Worm (Caenorhabditis elegans) whole organism, L2 larva: ENCODE measurements around the gene Y17G9A.3.

Source experiments
- R02D3.7 ChIP-seq: fragments of 150-350 bp; optimal IDR thresholded peaks from 2 replicates; lab custom pipeline; 2014; ENCODE audit warnings: missing biosample characterization, missing genetic modification characterization
- Y55F3AM.14 ChIP-seq: fragments of 200-800 bp; sonication (Bioruptor generic); optimal IDR thresholded peaks from 2 replicates; lab custom pipeline; 2018; ENCODE audit warnings: mild to moderate bottlenecking, missing genetic modification characterization, missing compliant biosample characterization
- ZK546.5 ChIP-seq: sonication (generic microtip); optimal IDR thresholded peaks from 2 replicates; lab custom pipeline; 2017; ENCODE audit warnings: missing biosample characterization, missing genetic modification characterization
- aly-2 ChIP-seq: fragments of 150-350 bp; optimal IDR thresholded peaks from 2 replicates; lab custom pipeline; 2014; ENCODE audit warnings: missing biosample characterization, missing genetic modification characterization
- ama-1 ChIP-seq: fragments of 150-350 bp; optimal IDR thresholded peaks from 2 replicates; lab custom pipeline; 2018; ENCODE audit warnings: inconsistent platforms
- blmp-1 ChIP-seq: sonication (generic microtip); optimal IDR thresholded peaks from 2 replicates; lab custom pipeline; 2017; ENCODE audit warnings: missing genetic modification characterization, mild to moderate bottlenecking, missing compliant biosample characterization, antibody characterized with exemption, moderate library complexity; ENCODE audit not compliant: insufficient read depth
- ceh-16 ChIP-seq: fragments of 150-350 bp; optimal IDR thresholded peaks from 2 replicates; lab custom pipeline; 2014; ENCODE audit warnings: missing biosample characterization, missing genetic modification characterization
- ceh-82 ChIP-seq: fragments of 150-350 bp; optimal IDR thresholded peaks from 2 replicates; lab custom pipeline; 2014; ENCODE audit warnings: missing biosample characterization, missing genetic modification characterization
- crh-2 ChIP-seq: sonication (generic microtip); optimal IDR thresholded peaks from 2 replicates; lab custom pipeline; 2017; ENCODE audit warnings: missing biosample characterization, missing genetic modification characterization
- dmd-4 ChIP-seq: sonication (generic microtip); optimal IDR thresholded peaks from 2 replicates; lab custom pipeline; 2017; ENCODE audit warnings: missing biosample characterization, missing genetic modification characterization
- egl-27 ChIP-seq: sonication (generic microtip); optimal IDR thresholded peaks from 3 replicates; lab custom pipeline; 2017; ENCODE audit warnings: missing biosample characterization, missing genetic modification reagents, missing genetic modification characterization
- elt-1 ChIP-seq: fragments of 150-350 bp; optimal IDR thresholded peaks from 2 replicates; lab custom pipeline; 2014; ENCODE audit warnings: missing biosample characterization, missing genetic modification characterization
- elt-3 ChIP-seq: sonication (generic microtip); optimal IDR thresholded peaks from 2 replicates; lab custom pipeline; 2017; ENCODE audit warnings: missing biosample characterization, missing genetic modification characterization
- fos-1 ChIP-seq: fragments of 150-350 bp; optimal IDR thresholded peaks from 2 replicates; lab custom pipeline; 2014; ENCODE audit warnings: missing biosample characterization, missing genetic modification characterization
- gmeb-1 ChIP-seq: fragments of 150-350 bp; optimal IDR thresholded peaks from 2 replicates; lab custom pipeline; 2014; ENCODE audit warnings: missing biosample characterization, missing genetic modification characterization
- lin-11 ChIP-seq: fragments of 150-350 bp; sonication (generic microtip); optimal IDR thresholded peaks from 2 replicates; lab custom pipeline; 2014; ENCODE audit warnings: missing biosample characterization, missing genetic modification characterization, inconsistent platforms, mixed read lengths
- lin-13 ChIP-seq: fragments of 150-350 bp; optimal IDR thresholded peaks from 2 replicates; lab custom pipeline; 2014; ENCODE audit warnings: missing biosample characterization, missing genetic modification reagents, missing genetic modification characterization
- lin-39 ChIP-seq: fragments of 150-350 bp; optimal IDR thresholded peaks from 2 replicates; lab custom pipeline; 2014; ENCODE audit warnings: missing biosample characterization, missing genetic modification reagents, missing genetic modification characterization
- lsy-2 ChIP-seq, 2 experiments: fragments of 150-350 bp in 1 of 2; sonication (generic microtip) in 1 of 2; optimal IDR thresholded peaks; 2 replicates each; lab custom pipeline; 2014 to 2017; ENCODE audit warnings: missing biosample characterization in 2 of 2, missing genetic modification characterization in 2 of 2
- mab-5 ChIP-seq: fragments of 150-350 bp; optimal IDR thresholded peaks from 2 replicates; lab custom pipeline; 2014; ENCODE audit warnings: missing biosample characterization, missing genetic modification characterization
- mbf-1 ChIP-seq: sonication (generic microtip); optimal IDR thresholded peaks from 2 replicates; lab custom pipeline; 2017; ENCODE audit warnings: missing biosample characterization, missing genetic modification characterization
- mdl-1 ChIP-seq, 2 experiments: fragments of 150-350 bp in 1 of 2; sonication (generic microtip) in 1 of 2; optimal IDR thresholded peaks; 2 replicates each; lab custom pipeline; 2017; ENCODE audit warnings: missing biosample characterization in 2 of 2, missing genetic modification characterization in 2 of 2
- nhr-10 ChIP-seq: sonication (generic microtip); optimal IDR thresholded peaks from 2 replicates; lab custom pipeline; 2017; ENCODE audit warnings: missing biosample characterization, missing genetic modification characterization
- nhr-11 ChIP-seq: fragments of 150-350 bp; optimal IDR thresholded peaks from 2 replicates; lab custom pipeline; 2014; ENCODE audit warnings: missing biosample characterization, missing genetic modification characterization
- nhr-12 ChIP-seq: fragments of 150-350 bp; optimal IDR thresholded peaks from 2 replicates; lab custom pipeline; 2014; ENCODE audit warnings: missing biosample characterization, missing genetic modification characterization
- nhr-129 ChIP-seq: fragments of 150-350 bp; optimal IDR thresholded peaks from 2 replicates; lab custom pipeline; 2014; ENCODE audit warnings: missing biosample characterization, missing genetic modification characterization
- nhr-21 ChIP-seq: fragments of 150-350 bp; optimal IDR thresholded peaks from 2 replicates; lab custom pipeline; 2014; ENCODE audit warnings: missing biosample characterization, missing genetic modification characterization
- nhr-23 ChIP-seq: fragments of 150-350 bp; optimal IDR thresholded peaks from 2 replicates; lab custom pipeline; 2014; ENCODE audit warnings: missing biosample characterization, missing genetic modification reagents, missing genetic modification characterization
- nhr-6 ChIP-seq: fragments of 150-350 bp; optimal IDR thresholded peaks from 2 replicates; lab custom pipeline; 2014; ENCODE audit warnings: missing biosample characterization, missing genetic modification characterization
- nhr-77 ChIP-seq: fragments of 150-350 bp; optimal IDR thresholded peaks from 2 replicates; lab custom pipeline; 2014; ENCODE audit warnings: missing biosample characterization, missing genetic modification characterization
- peb-1 ChIP-seq: fragments of 150-350 bp; optimal IDR thresholded peaks from 2 replicates; lab custom pipeline; 2014; ENCODE audit warnings: missing biosample characterization, missing genetic modification characterization
- sem-4 ChIP-seq: fragments of 150-350 bp; optimal IDR thresholded peaks from 2 replicates; lab custom pipeline; 2014; ENCODE audit warnings: missing biosample characterization, missing genetic modification reagents, missing genetic modification characterization
- skn-1 ChIP-seq: sonication (generic microtip); optimal IDR thresholded peaks from 2 replicates; lab custom pipeline; 2017; ENCODE audit warnings: missing biosample characterization, missing genetic modification characterization
- sma-3 ChIP-seq: sonication (generic microtip); optimal IDR thresholded peaks from 2 replicates; lab custom pipeline; 2016; ENCODE audit warnings: missing genetic modification reagents, missing genetic modification characterization, missing compliant biosample characterization
- sma-9 ChIP-seq, 2 experiments: fragments of 150-350 bp in 1 of 2; sonication (generic microtip) in 1 of 2; optimal IDR thresholded peaks; 2 replicates each; lab custom pipeline; 2014 to 2016; ENCODE audit warnings: missing genetic modification characterization in 2 of 2, mild to moderate bottlenecking in 1 of 2, missing biosample characterization in 1 of 2, missing compliant biosample characterization in 1 of 2, missing genetic modification reagents in 1 of 2, moderate library complexity in 1 of 2
- snpc-4 ChIP-seq: fragments of 150-350 bp; optimal IDR thresholded peaks from 2 replicates; lab custom pipeline; 2014; ENCODE audit warnings: missing biosample characterization, missing genetic modification characterization
- unc-39 ChIP-seq: fragments of 150-350 bp; optimal IDR thresholded peaks from 2 replicates; lab custom pipeline; 2014; ENCODE audit warnings: missing biosample characterization, missing genetic modification characterization
- unc-55 ChIP-seq: fragments of 150-350 bp; sonication (generic microtip); optimal IDR thresholded peaks from 3 replicates; lab custom pipeline; 2014; ENCODE audit warnings: missing biosample characterization, missing genetic modification reagents, missing genetic modification characterization
- zag-1 ChIP-seq: fragments of 150-350 bp; optimal IDR thresholded peaks from 2 replicates; lab custom pipeline; 2014; ENCODE audit warnings: missing biosample characterization, missing genetic modification characterization
- ztf-4 ChIP-seq: fragments of 150-350 bp; optimal IDR thresholded peaks from 2 replicates; lab custom pipeline; 2014; ENCODE audit warnings: missing biosample characterization, missing genetic modification characterization

Y17G9A.3 gene

ce11 chrIV:4821843-4822242, 36.6 kb downstream of the Y17G9A.3 start:
- TF ChIP-seq ztf-4 (tag; lab: Kevin White, UChicago) (no peak), lsy-2 (tag; optimal IDR thresholded peaks at IDR 0.05; lab: Kevin White, UChicago) (no peak), nhr-12 (tag; lab: Kevin White, UChicago) (no peak), dmd-4 (tag; lab: Kevin White, UChicago) (no peak), egl-27 (tag; lab: Kevin White, UChicago) (no peak), sma-9 (GFP tag; optimal IDR thresholded peaks at IDR 0.05; lab: Kevin White, UChicago) (no peak), sma-9 (tag; optimal IDR thresholded peaks at IDR 0.05; lab: Kevin White, UChicago) (no peak), nhr-23 (tag; lab: Kevin White, UChicago) (no peak), mab-5 (tag; lab: Kevin White, UChicago) (no peak), crh-2 (tag; lab: Kevin White, UChicago) (no peak), zag-1 (tag; lab: Kevin White, UChicago) (no peak), ceh-82 (tag; lab: Kevin White, UChicago) (no peak), sma-3 (GFP tag; lab: Kevin White, UChicago) (no peak), nhr-77 (tag; lab: Kevin White, UChicago) (no peak), nhr-11 (no peak), nhr-6 (tag; lab: Kevin White, UChicago) (no peak), elt-3 (no peak), snpc-4 (tag; lab: Kevin White, UChicago) (no peak)

DNA sequence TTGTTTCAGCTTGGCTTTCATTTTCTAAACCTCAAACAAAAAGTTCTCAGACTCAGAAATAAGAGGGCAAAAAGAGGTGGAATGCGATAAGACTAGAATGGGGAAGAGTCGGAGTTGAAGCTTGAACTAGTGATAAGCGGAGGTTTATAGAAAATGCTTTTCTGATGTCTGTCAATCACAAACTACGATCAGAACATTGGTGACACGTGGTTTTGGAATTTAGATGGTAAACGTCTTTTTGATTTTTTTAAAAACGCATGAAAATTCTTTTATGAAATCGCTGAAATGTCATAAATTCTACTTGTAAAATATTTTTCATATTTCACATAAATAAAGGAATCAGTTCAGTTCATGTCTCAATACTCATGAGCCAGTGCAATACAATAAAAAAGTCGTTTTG, 37.4 kb downstream of the Y17G9A.3 start, which contains the start of gene H06H21.8:
Gene H06H21.8, minus strand, starts transcription at position 78 of the 400 bp plus-strand sequence.
- TF ChIP-seq dmd-4 (tag; lab: Kevin White, UChicago): no peak
- peak; percentile 42 for TF ChIP-seq crh-2 (tag; lab: Kevin White, UChicago)
- TF ChIP-seq gmeb-1 (tag; lab: Kevin White, UChicago): peak; percentile 30
- peak; percentile 31 for TF ChIP-seq fos-1 (tag; lab: Kevin White, UChicago)
- TF ChIP-seq aly-2 (tag; lab: Kevin White, UChicago): no peak

ce11 chrIV:4814185-4814584, 44.3 kb downstream of the Y17G9A.3 start, which contains the start of gene srw-94:
srw-94 (plus strand) TSS chrIV:4814485.
- TF ChIP-seq snpc-4 (tag; lab: Kevin White, UChicago): no peak
- TF ChIP-seq nhr-12 (tag; lab: Kevin White, UChicago): no peak
- no peak for TF ChIP-seq nhr-10
- TF ChIP-seq nhr-129 (tag; lab: Kevin White, UChicago): no peak
- no peak for TF ChIP-seq mdl-1 (tag; optimal IDR thresholded peaks at IDR 0.05; lab: Kevin White, UChicago)
- no peak for TF ChIP-seq nhr-21 (tag; lab: Kevin White, UChicago)
- TF ChIP-seq ztf-4 (tag; lab: Kevin White, UChicago): no peak
- TF ChIP-seq lin-39 (tag; lab: Kevin White, UChicago): no peak
- no peak for TF ChIP-seq lin-11
- TF ChIP-seq Y55F3AM.14 (GFP tag; lab: Kevin White, UChicago): no peak
- no peak for TF ChIP-seq unc-39 (tag; lab: Kevin White, UChicago)
- TF ChIP-seq, all 48 proteins: peak for 0

DNA sequence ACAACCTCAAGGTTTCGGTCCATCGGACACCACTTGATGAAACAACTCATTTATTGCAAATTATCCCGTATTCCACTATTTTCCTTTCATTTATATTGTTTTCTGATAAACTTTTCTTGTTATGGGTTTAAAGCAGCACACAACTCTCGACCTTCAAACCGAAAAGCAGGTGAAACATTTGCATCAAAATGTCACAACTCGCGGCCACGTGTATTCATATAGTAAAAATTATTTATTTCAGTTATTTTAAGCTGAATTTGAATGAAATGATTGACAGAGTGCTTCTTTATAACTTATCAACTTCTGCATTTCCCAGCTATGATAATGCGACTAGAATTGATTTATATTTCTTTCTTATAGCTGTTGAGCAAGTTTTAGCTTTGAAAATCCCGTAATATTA, 46.6 kb downstream of the Y17G9A.3 start, which contains the start of gene srw-95:
Gene srw-95, plus strand, starts transcription at position 213 of the 400 bp plus-strand sequence.
- TF ChIP-seq nhr-6 (tag; lab: Kevin White, UChicago) (no peak), mdl-1 (tag; optimal IDR thresholded peaks at IDR 0.05; lab: Kevin White, UChicago) (no peak), ZK546.5 (tag; lab: Kevin White, UChicago) (no peak), mab-5 (tag; lab: Kevin White, UChicago) (no peak), blmp-1 (tag; lab: Kevin White, UChicago) (no peak), sem-4 (tag; lab: Kevin White, UChicago) (no peak), skn-1 (tag; lab: Kevin White, UChicago) (no peak), ceh-16 (tag; lab: Kevin White, UChicago) (no peak), egl-27 (tag; lab: Kevin White, UChicago) (no peak)

DNA sequence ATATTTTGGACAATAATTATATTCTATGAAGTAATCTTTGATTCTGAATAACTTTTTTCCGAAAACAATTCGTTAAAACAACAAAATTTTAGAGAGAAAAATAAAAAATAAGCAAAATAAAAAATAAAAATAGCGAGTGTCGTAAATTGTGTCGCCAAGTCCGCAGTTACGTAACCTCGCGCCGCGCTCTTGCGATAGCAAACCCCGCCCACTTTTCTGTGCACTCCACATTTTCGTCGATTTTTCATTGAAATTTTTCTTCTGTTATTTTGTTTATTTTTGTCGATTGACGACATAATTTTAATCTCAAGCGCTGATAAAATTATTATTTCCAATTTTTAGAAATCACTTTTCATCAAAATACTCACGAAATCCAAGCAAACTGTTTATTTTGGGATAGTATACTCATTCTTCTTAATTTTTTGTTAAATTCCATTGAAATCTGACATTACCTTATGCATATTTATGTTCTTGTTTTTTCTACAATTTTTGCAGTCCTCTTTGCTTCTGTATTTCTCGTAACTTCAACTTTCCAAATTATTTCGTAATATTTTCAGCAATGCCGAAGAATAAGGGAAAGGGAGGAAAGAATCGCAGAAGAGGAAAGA, 48.0 kb downstream of the Y17G9A.3 start, which contains the start of gene eif-1.A:
Gene eif-1.A, plus strand, starts transcription at position 558 of the 608 bp plus-strand sequence.
- TF ChIP-seq mab-5 (tag; lab: Kevin White, UChicago) (no peak), nhr-11 (no peak), R02D3.7 (tag; lab: Kevin White, UChicago) (no peak), skn-1 (tag; lab: Kevin White, UChicago) (no peak), ama-1 (lab: Kevin White, UChicago) (no peak), aly-2 (tag; lab: Kevin White, UChicago) (no peak), nhr-12 (tag; lab: Kevin White, UChicago) (no peak), unc-39 (tag; lab: Kevin White, UChicago) (no peak), elt-3 (no peak), lin-11 (peak; percentile 51), sma-3 (GFP tag; lab: Kevin White, UChicago) (peak; percentile 44), fos-1 (tag; lab: Kevin White, UChicago) (peak; percentile 33), nhr-10 (no peak), dmd-4 (tag; lab: Kevin White, UChicago) (no peak), nhr-129 (tag; lab: Kevin White, UChicago) (peak; percentile 41), snpc-4 (tag; lab: Kevin White, UChicago) (peak; percentile 33), elt-1 (tag; lab: Kevin White, UChicago) (no peak), mbf-1 (tag; lab: Kevin White, UChicago) (no peak), unc-55 (GFP tag; lab: Kevin White, UChicago) (peak; percentile 79), mdl-1 (tag; optimal IDR thresholded peaks at IDR 0.05; lab: Kevin White, UChicago) (no peak), lin-39 (tag; lab: Kevin White, UChicago) (no peak), peb-1 (tag; lab: Kevin White, UChicago) (no peak), Y55F3AM.14 (GFP tag; lab: Kevin White, UChicago) (no peak), ZK546.5 (tag; lab: Kevin White, UChicago) (no peak), lin-13 (GFP tag; lab: Kevin White, UChicago) (peak; percentile 58)
